Fruit fly (Drosophila melanogaster) whole organism, embryonic: ENCODE data around the gene Nf1.

Experiments
- Atf-2 ChIP-seq: fragments of 200-800 bp; sonication (Bioruptor generic); optimal IDR thresholded peaks from 2 replicates; lab custom pipeline; 2016; ENCODE audit warnings: missing biosample characterization, missing genetic modification characterization
- Blimp-1 ChIP-seq: fragments of 200-800 bp; sonication (Bioruptor generic); optimal IDR thresholded peaks from 3 replicates; lab custom pipeline; 2018; ENCODE audit warnings: missing biosample characterization, missing genetic modification characterization, mild to moderate bottlenecking, moderate library complexity, missing genetic modification reagents
- CG10431 ChIP-seq: fragments of 200-800 bp; sonication (Bioruptor generic); optimal IDR thresholded peaks from 3 replicates; lab custom pipeline; 2018; ENCODE audit warnings: missing biosample characterization, mild to moderate bottlenecking, missing genetic modification characterization
- CG13287 ChIP-seq: fragments of 200-800 bp; sonication (Bioruptor generic); IDR thresholded peaks from 2 replicates; pipeline ENCODE4 v1.3.6; 2022; ENCODE audit warnings: missing biosample characterization, missing genetic modification characterization; ENCODE audit not compliant: partially characterized antibody
- CG14050 ChIP-seq: fragments of 200-800 bp; sonication (Bioruptor generic); IDR thresholded peaks from 3 replicates; pipeline ENCODE4 v1.3.6; 2022; ENCODE audit warnings: missing biosample characterization, missing genetic modification characterization
- CG15011 ChIP-seq: fragments of 200-800 bp; sonication (Bioruptor generic); optimal IDR thresholded peaks from 3 replicates; lab custom pipeline; 2018; ENCODE audit warnings: missing biosample characterization, mild to moderate bottlenecking, missing genetic modification characterization
- CG1529 ChIP-seq: fragments of 200-800 bp; sonication (Bioruptor generic); optimal IDR thresholded peaks from 3 replicates; lab custom pipeline; 2018; ENCODE audit warnings: missing biosample characterization, missing genetic modification characterization
- CG15696 ChIP-seq: fragments of 200-800 bp; sonication (Bioruptor generic); optimal IDR thresholded peaks from 2 replicates; lab custom pipeline; 2019; ENCODE audit warnings: missing biosample characterization, mild to moderate bottlenecking, missing genetic modification characterization, moderate library complexity
- CG17328 ChIP-seq: fragments of 200-800 bp; sonication (Bioruptor generic); IDR thresholded peaks from 2 replicates; pipeline ENCODE4 v1.3.6; 2022; ENCODE audit warnings: missing biosample characterization, missing genetic modification characterization
- CG17829 ChIP-seq: fragments of 200-800 bp; optimal IDR thresholded peaks from 2 replicates; lab custom pipeline; 2019; ENCODE audit warnings: missing biosample characterization, mild to moderate bottlenecking, missing genetic modification characterization, moderate library complexity
- CG18764 ChIP-seq: fragments of 200-800 bp; sonication (Bioruptor generic); optimal IDR thresholded peaks from 3 replicates; lab custom pipeline; 2016; ENCODE audit warnings: missing biosample characterization, missing genetic modification characterization
- CG2120 ChIP-seq: fragments of 200-800 bp; sonication (Bioruptor generic); optimal IDR thresholded peaks from 3 replicates; lab custom pipeline; 2016; ENCODE audit warnings: missing biosample characterization, missing genetic modification characterization
- CG2678 ChIP-seq: fragments of 200-800 bp; sonication (Bioruptor generic); optimal IDR thresholded peaks from 3 replicates; lab custom pipeline; 2019; ENCODE audit warnings: missing biosample characterization, mild to moderate bottlenecking, missing genetic modification characterization, moderate library complexity
- CG3065 ChIP-seq: fragments of 200-800 bp; sonication (Bioruptor generic); optimal IDR thresholded peaks from 2 replicates; lab custom pipeline; 2016; ENCODE audit warnings: missing biosample characterization, missing genetic modification characterization
- CG4404 ChIP-seq: fragments of 200-800 bp; sonication (Bioruptor generic); IDR thresholded peaks from 2 replicates; pipeline ENCODE4 v1.3.6; 2022; ENCODE audit warnings: missing biosample characterization, missing genetic modification characterization
- CG6254 ChIP-seq: fragments of 200-800 bp; sonication (Bioruptor generic); optimal IDR thresholded peaks from 3 replicates; lab custom pipeline; 2017; ENCODE audit warnings: mild to moderate bottlenecking, missing biosample characterization, missing genetic modification reagents, missing genetic modification characterization
- CG6683 ChIP-seq: fragments of 200-800 bp; sonication (Bioruptor generic); optimal IDR thresholded peaks from 2 replicates; lab custom pipeline; 2017; ENCODE audit warnings: missing biosample characterization, mild to moderate bottlenecking, missing genetic modification characterization, missing genetic modification reagents
- CG7963 ChIP-seq: fragments of 200-800 bp; sonication (Bioruptor generic); IDR thresholded peaks from 3 replicates; pipeline ENCODE4 v1.3.6; 2022; ENCODE audit warnings: missing biosample characterization, missing genetic modification characterization; ENCODE audit not compliant: partially characterized antibody
- CG9215 ChIP-seq: fragments of 200-800 bp; sonication (Bioruptor generic); IDR thresholded peaks from 2 replicates; pipeline ENCODE4 v1.3.6; 2022; ENCODE audit warnings: missing biosample characterization, missing genetic modification characterization
- CG9437 ChIP-seq: fragments of 200-800 bp; sonication (Bioruptor generic); optimal IDR thresholded peaks from 2 replicates; lab custom pipeline; 2018; ENCODE audit warnings: missing biosample characterization, mild to moderate bottlenecking, missing genetic modification characterization
- CG9609 ChIP-seq: fragments of 200-800 bp; sonication (Bioruptor generic); optimal IDR thresholded peaks from 3 replicates; lab custom pipeline; 2016; ENCODE audit warnings: missing biosample characterization, missing genetic modification characterization
- Fer3 ChIP-seq: fragments of 200-800 bp; sonication (Bioruptor generic); optimal IDR thresholded peaks from 2 replicates; lab custom pipeline; 2018; ENCODE audit warnings: missing biosample characterization, mild to moderate bottlenecking, missing genetic modification characterization, moderate library complexity
- GATAe ChIP-seq: fragments of 200-800 bp; sonication (Bioruptor generic); conservative IDR thresholded peaks from 2 replicates; pipeline ENCODE4 v1.3.6; 2022; ENCODE audit warnings: missing biosample characterization, missing genetic modification characterization
- Gsc ChIP-seq: fragments of 200-800 bp; sonication (Bioruptor generic); IDR thresholded peaks from 2 replicates; pipeline ENCODE4 v1.3.6; 2022; ENCODE audit warnings: missing biosample characterization, missing genetic modification characterization
- H2.0 ChIP-seq: fragments of 200-800 bp; sonication (Bioruptor generic); IDR thresholded peaks from 2 replicates; pipeline ENCODE4 v1.3.6; 2022; ENCODE audit warnings: missing biosample characterization, missing genetic modification characterization
- Oli ChIP-seq: fragments of 200-800 bp; sonication (Bioruptor generic); optimal IDR thresholded peaks from 2 replicates; lab custom pipeline; 2018; ENCODE audit warnings: missing biosample characterization, mild to moderate bottlenecking, missing genetic modification characterization, moderate library complexity
- Sin3A ChIP-seq: fragments of >200 bp; optimal IDR thresholded peaks from 2 replicates; lab custom pipeline; 2018
- Usf ChIP-seq: fragments of 200-800 bp; sonication (Bioruptor generic); optimal IDR thresholded peaks from 2 replicates; lab custom pipeline; 2017; ENCODE audit warnings: missing genotype, missing biosample characterization, missing genetic modification characterization
- Xbp1 ChIP-seq: fragments of 200-800 bp; sonication (Bioruptor generic); optimal IDR thresholded peaks from 3 replicates; lab custom pipeline; 2016; ENCODE audit warnings: missing biosample characterization, mild to moderate bottlenecking, missing genetic modification characterization
- ara ChIP-seq: fragments of 200-800 bp; sonication (Bioruptor generic); IDR thresholded peaks from 2 replicates; pipeline ENCODE4 v1.3.6; 2022; ENCODE audit warnings: missing biosample characterization, missing genetic modification characterization
- ash1 ChIP-seq: fragments of 200-800 bp; sonication (Bioruptor generic); optimal IDR thresholded peaks from 2 replicates; lab custom pipeline; 2018; ENCODE audit warnings: missing biosample characterization, mild to moderate bottlenecking, missing genetic modification characterization
- br ChIP-seq: fragments of >200 bp; optimal IDR thresholded peaks from 2 replicates; lab custom pipeline; 2017
- chn ChIP-seq: fragments of 200-800 bp; sonication (Bioruptor generic); optimal IDR thresholded peaks from 2 replicates; lab custom pipeline; 2016; ENCODE audit warnings: missing biosample characterization, missing genetic modification characterization
- eyg ChIP-seq: fragments of 200-800 bp; sonication (Bioruptor generic); optimal IDR thresholded peaks from 3 replicates; lab custom pipeline; 2016; ENCODE audit warnings: missing biosample characterization, missing genetic modification characterization
- gfzf ChIP-seq: fragments of 200-800 bp; sonication (Bioruptor generic); optimal IDR thresholded peaks from 2 replicates; lab custom pipeline; 2016; ENCODE audit warnings: missing biosample characterization, mild to moderate bottlenecking, missing genetic modification characterization, moderate library complexity
- grau ChIP-seq: fragments of 200-800 bp; optimal IDR thresholded peaks from 3 replicates; lab custom pipeline; 2019; ENCODE audit warnings: missing biosample characterization, mild to moderate bottlenecking, missing genetic modification characterization, moderate library complexity
- kah ChIP-seq: fragments of 200-800 bp; sonication (Bioruptor generic); optimal IDR thresholded peaks from 2 replicates; lab custom pipeline; 2018; ENCODE audit warnings: missing biosample characterization, mild to moderate bottlenecking, missing genetic modification characterization
- knrl ChIP-seq: fragments of 200-800 bp; sonication (Bioruptor generic); IDR thresholded peaks from 3 replicates; pipeline ENCODE4 v1.3.6; 2022; ENCODE audit warnings: missing biosample characterization, missing genetic modification characterization; ENCODE audit not compliant: partially characterized antibody
- mld ChIP-seq: fragments of 200-800 bp; sonication (Bioruptor generic); IDR thresholded peaks from 3 replicates; pipeline ENCODE4 v1.3.6; 2022; ENCODE audit warnings: missing biosample characterization, missing genetic modification characterization; ENCODE audit not compliant: partially characterized antibody
- onecut ChIP-seq: fragments of 200-800 bp; sonication (Bioruptor generic); IDR thresholded peaks from 2 replicates; pipeline ENCODE4 v1.3.6; 2022; ENCODE audit warnings: missing biosample characterization, missing genetic modification characterization
- peb ChIP-seq: fragments of 200-800 bp; sonication (Bioruptor generic); IDR thresholded peaks from 2 replicates; pipeline ENCODE4 v1.3.6; 2022; ENCODE audit warnings: missing biosample characterization, missing genetic modification characterization
- psq ChIP-seq: fragments of 200-800 bp; sonication (Bioruptor generic); optimal IDR thresholded peaks from 2 replicates; lab custom pipeline; 2017; ENCODE audit warnings: missing biosample characterization, missing genetic modification characterization
- repo ChIP-seq: fragments of 200-800 bp; sonication (Bioruptor generic); optimal IDR thresholded peaks from 2 replicates; lab custom pipeline; 2016; ENCODE audit warnings: missing biosample characterization, missing genetic modification characterization
- scrt ChIP-seq: fragments of 200-800 bp; sonication (Bioruptor generic); optimal IDR thresholded peaks from 2 replicates; lab custom pipeline; 2018; ENCODE audit warnings: missing biosample characterization, mild to moderate bottlenecking, missing genetic modification characterization, moderate library complexity
- sens-2 ChIP-seq: fragments of 200-800 bp; sonication (Bioruptor generic); IDR thresholded peaks from 2 replicates; pipeline ENCODE4 v1.3.6; 2022; ENCODE audit warnings: missing biosample characterization, missing genetic modification characterization
- ssp ChIP-seq: fragments of 200-800 bp; sonication (Bioruptor generic); IDR thresholded peaks from 2 replicates; pipeline ENCODE4 v1.3.6; 2022; ENCODE audit warnings: missing biosample characterization, missing genetic modification characterization
- tll ChIP-seq, 2 experiments: fragments of 200-800 bp in 1 of 2; fragments of >200 bp in 1 of 2; sonication (Bioruptor generic) in 1 of 2; optimal IDR thresholded peaks; 2 replicates each; lab custom pipeline; 2017 to 2019; ENCODE audit warnings: missing biosample characterization in 2 of 2, missing genetic modification characterization in 2 of 2, mild to moderate bottlenecking in 1 of 2, moderate library complexity in 1 of 2
- trem ChIP-seq: fragments of 200-800 bp; optimal IDR thresholded peaks from 3 replicates; lab custom pipeline; 2019; ENCODE audit warnings: missing biosample characterization, mild to moderate bottlenecking, missing genetic modification characterization, moderate library complexity
- zen ChIP-seq: fragments of 200-800 bp; sonication (Bioruptor generic); optimal IDR thresholded peaks from 3 replicates; lab custom pipeline; 2018; ENCODE audit warnings: missing biosample characterization, mild to moderate bottlenecking, missing genetic modification characterization, moderate library complexity
- zfh1 ChIP-seq: fragments of 200-800 bp; sonication (Bioruptor generic); IDR thresholded peaks from 3 replicates; pipeline ENCODE4 v1.3.6; 2022; ENCODE audit warnings: missing biosample characterization, missing genetic modification characterization

Nf1 gene

dm6 chr3R:25997068-25997714 is 14.4 kb downstream of the Nf1 start (continued):
- TF ChIP-seq peb (GFP tag; lab: Robert Waterston, UW), result peak; percentile 55; the same call in 1 of the 2 replicates
- TF ChIP-seq CG15696 (tag; lab: Kevin White, UChicago), result peak; percentile 99
- TF ChIP-seq CG4404, result peak; percentile 88
- TF ChIP-seq CG17829 (tag; lab: Kevin White, UChicago), result peak; percentile 97
- no peak for TF ChIP-seq CG3065
- 0 out of 2 replicates have a peak, but pooled peaks have one; percentile 45 for TF ChIP-seq sens-2 (GFP tag; lab: Robert Waterston, UW)
- peak; percentile 31 for TF ChIP-seq Fer3 (tag; lab: Kevin White, UChicago)
- TF ChIP-seq CG7963 (GFP tag; lab: Robert Waterston, UW), result 0 out of 3 replicates have a peak, but pooled peaks have one; percentile 22
- no peak for TF ChIP-seq knrl (GFP tag; lab: Robert Waterston, UW)
- no peak for TF ChIP-seq CG13287 (GFP tag; lab: Robert Waterston, UW)
- 0 out of 2 replicates have a peak, but pooled peaks have one; percentile 14 for TF ChIP-seq CG9215 (GFP tag; lab: Robert Waterston, UW)
- TF ChIP-seq CG17328 (GFP tag; lab: Robert Waterston, UW), result peak; percentile 80
- TF ChIP-seq mld (GFP tag; lab: Robert Waterston, UW), result no peak
- peak; percentile 71 for TF ChIP-seq CG9437 (GFP tag; lab: Kevin White, UChicago)
- no peak for TF ChIP-seq Atf-2 (GFP tag; lab: Kevin White, UChicago)
- TF ChIP-seq H2.0 (GFP tag; lab: Robert Waterston, UW), result peak; percentile 49; the same call in 1 of the 2 replicates
- peak; percentile 85 for TF ChIP-seq CG6254 (GFP tag; lab: Kevin White, UChicago)
- no peak for TF ChIP-seq br (lab: Kevin White, UChicago)
- peak; percentile 54 for TF ChIP-seq CG18764
- no peak for TF ChIP-seq repo (GFP tag; lab: Kevin White, UChicago)
- no peak for TF ChIP-seq GATAe
- no peak for TF ChIP-seq gfzf (GFP tag; lab: Kevin White, UChicago)
- TF ChIP-seq zen (tag; lab: Kevin White, UChicago), result peak; percentile 96
- peak; percentile 53 for TF ChIP-seq psq
- TF ChIP-seq CG9609 (GFP tag; lab: Kevin White, UChicago), result no peak
- no peak for TF ChIP-seq eyg (GFP tag; lab: Kevin White, UChicago)
- peak; percentile 95 for TF ChIP-seq trem (tag; lab: Kevin White, UChicago)
- TF ChIP-seq ash1, result no peak
- TF ChIP-seq Oli (tag; lab: Kevin White, UChicago), result peak; percentile 88
- TF ChIP-seq CG15011 (GFP tag; lab: Kevin White, UChicago), result no peak
- peak; percentile 91 for TF ChIP-seq Usf (GFP tag; lab: Kevin White, UChicago)
- TF ChIP-seq Sin3A, result no peak
- TF ChIP-seq Gsc (GFP tag; lab: Robert Waterston, UW), result peak; percentile 23; the same call in 1 of the 2 replicates
- TF ChIP-seq ssp (GFP tag; lab: Robert Waterston, UW), result peak; percentile 60
- TF ChIP-seq grau (tag; lab: Kevin White, UChicago), result peak; percentile 88
- peak; percentile 65; the same call in 1 of the 2 replicates for TF ChIP-seq onecut (GFP tag; lab: Robert Waterston, UW)
- 0 out of 3 replicates have a peak, but pooled peaks have one; percentile 30 for TF ChIP-seq CG14050
- peak; percentile 87 for TF ChIP-seq Blimp-1 (GFP tag; lab: Kevin White, UChicago)
- peak; percentile 11 for TF ChIP-seq scrt
- peak; percentile 83 for TF ChIP-seq CG1529 (GFP tag; lab: Kevin White, UChicago)
- peak in 1 of 2 experiments; percentile 31 for TF ChIP-seq tll (GFP tag; optimal IDR thresholded peaks at IDR 0.05; lab: Kevin White, UChicago)
- peak; percentile 69 for TF ChIP-seq ara (GFP tag; lab: Robert Waterston, UW)
- TF ChIP-seq chn (GFP tag; lab: Kevin White, UChicago), result peak; percentile 28
- TF ChIP-seq CG6683 (GFP tag; lab: Kevin White, UChicago), result no peak
- TF ChIP-seq CG10431 (GFP tag; lab: Kevin White, UChicago), result peak; percentile 82
- no peak for TF ChIP-seq kah (GFP tag; lab: Kevin White, UChicago)
- peak; percentile 84 for TF ChIP-seq zfh1
- peak; percentile 74 for TF ChIP-seq Xbp1 (GFP tag; lab: Kevin White, UChicago)
- peak; percentile 70 for TF ChIP-seq CG2678 (tag; lab: Kevin White, UChicago)
- no peak for TF ChIP-seq CG2120 (GFP tag; lab: Kevin White, UChicago)
